Worm (Caenorhabditis elegans): ENCODE data around the gene F46B6.4.

F46B6.4 gene

DNA sequence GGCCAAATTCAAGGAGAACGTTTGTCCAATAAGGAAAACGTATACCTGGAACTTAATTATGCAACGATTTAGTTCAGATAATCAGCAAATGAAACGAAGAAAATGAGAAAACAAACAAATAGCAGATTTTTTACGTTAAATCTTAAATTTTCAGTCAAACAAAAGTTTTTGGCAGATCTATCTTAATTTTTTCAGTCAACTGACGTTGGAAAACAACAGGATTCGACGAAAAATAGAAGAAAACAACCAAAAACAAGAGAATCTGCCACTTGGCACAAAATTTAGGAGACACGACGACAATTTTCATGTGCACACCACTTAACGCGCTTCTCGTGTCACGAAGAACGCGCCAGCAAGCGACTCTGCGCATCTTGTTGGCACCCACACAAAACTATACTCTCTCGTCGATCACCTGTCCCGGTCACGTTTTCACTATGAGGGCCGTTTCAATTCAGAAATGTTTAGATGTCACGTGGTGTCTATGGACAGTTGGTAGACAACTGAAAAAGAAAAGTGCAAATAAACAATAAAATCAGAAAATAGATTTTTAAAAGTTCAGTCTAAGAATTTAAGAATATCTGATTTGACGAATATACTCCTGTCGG lies 10.4 kb upstream of the F46B6.4 start, which contains the start of gene ztf-7 (continued):
- TF ChIP-seq ama-1 (optimal IDR thresholded peaks at IDR 0.05) = peak; percentile 12
- peak; percentile 24; the same call in 1 of the 2 replicates for TF ChIP-seq lim-7 (GFP tag; IDR thresholded peaks at IDR 0.05)
- TF ChIP-seq fkh-10 (GFP tag; optimal IDR thresholded peaks at IDR 0.05) = no peak
- peak; percentile 87 for TF ChIP-seq F37D6.2 (tag; optimal IDR thresholded peaks at IDR 0.05)
- TF ChIP-seq zip-11 (GFP tag; IDR thresholded peaks at IDR 0.05) = no peak
- no peak for TF ChIP-seq Y5F2A.4 (GFP tag; optimal IDR thresholded peaks at IDR 0.05)
- no peak for TF ChIP-seq F26F4.8 (GFP tag; conservative IDR thresholded peaks at IDR 0.05)
- peak; percentile 84 for TF ChIP-seq pha-4 (GFP tag; IDR thresholded peaks at IDR 0.05)
- TF ChIP-seq pha-4 (tag; optimal IDR thresholded peaks at IDR 0.05) = peak; percentile 41
- no peak for TF ChIP-seq snpc-4 (tag; optimal IDR thresholded peaks at IDR 0.05)
- peak; percentile 96 for TF ChIP-seq nhr-28 (tag; optimal IDR thresholded peaks at IDR 0.05)
- 0 out of 2 replicates have a peak, but pooled peaks have one; percentile 18 for TF ChIP-seq snpc-1.2 (GFP tag; IDR thresholded peaks at IDR 0.05)
- TF ChIP-seq hmg-1.1 (GFP tag; IDR thresholded peaks at IDR 0.05) = peak; percentile 91
- no peak for TF ChIP-seq nhr-111 (GFP tag; optimal IDR thresholded peaks at IDR 0.05)
- TF ChIP-seq mdl-1 (tag; optimal IDR thresholded peaks at IDR 0.05) = peak; percentile 75 to 98
- TF ChIP-seq dpl-1 (GFP tag; optimal IDR thresholded peaks at IDR 0.05) = peak; percentile 87
- peak; percentile 100 for TF ChIP-seq hlh-11 (tag; optimal IDR thresholded peaks at IDR 0.05)
- no peak for TF ChIP-seq ces-1 (GFP tag; optimal IDR thresholded peaks at IDR 0.05)
- TF ChIP-seq F44E2.7 (GFP tag; IDR thresholded peaks at IDR 0.05) = no peak
- peak; percentile 95 for TF ChIP-seq mdt-29 (GFP tag; IDR thresholded peaks at IDR 0.05)
- TF ChIP-seq lin-29 (GFP tag; IDR thresholded peaks at IDR 0.05) = peak; percentile 85
- no peak for TF ChIP-seq Y48G9A.11 (GFP tag; IDR thresholded peaks at IDR 0.05)
- no peak for TF ChIP-seq daf-12 (tag; optimal IDR thresholded peaks at IDR 0.05)
- no peak for TF ChIP-seq lin-39 (tag; optimal IDR thresholded peaks at IDR 0.05)
- peak; percentile 92 for TF ChIP-seq nhr-48 (tag; optimal IDR thresholded peaks at IDR 0.05)
- peak; percentile 97 for TF ChIP-seq mep-1 (tag; optimal IDR thresholded peaks at IDR 0.05)
- TF ChIP-seq F49E8.2 (tag; optimal IDR thresholded peaks at IDR 0.05; ENCODE audit: borderline replicate concordance) = peak; percentile 51
- TF ChIP-seq cey-2 (tag; optimal IDR thresholded peaks at IDR 0.05; ENCODE audit: borderline replicate concordance, insufficient read depth) = no peak
- TF ChIP-seq nhr-25 (tag; optimal IDR thresholded peaks at IDR 0.05; ENCODE audit: borderline replicate concordance, insufficient read depth) = peak; percentile 85
- no peak for TF ChIP-seq sdz-12 (GFP tag; optimal IDR thresholded peaks at IDR 0.05)
- TF ChIP-seq nhr-41 (GFP tag; IDR thresholded peaks at IDR 0.05) = peak; percentile 74
- TF ChIP-seq zag-1 (tag; optimal IDR thresholded peaks at IDR 0.05) = no peak
- TF ChIP-seq gei-8 (GFP tag; optimal IDR thresholded peaks at IDR 0.05) = peak; percentile 88
- no peak for TF ChIP-seq ceh-28 (tag; optimal IDR thresholded peaks at IDR 0.05)
- peak; percentile 80 to 95 for TF ChIP-seq lsy-2 (tag; optimal IDR thresholded peaks at IDR 0.05)
- TF ChIP-seq unc-130 (GFP tag; optimal IDR thresholded peaks at IDR 0.05) = no peak
- peak; percentile 80 for TF ChIP-seq vab-7 (GFP tag; IDR thresholded peaks at IDR 0.05)
- peak; percentile 82 for TF ChIP-seq duxl-1 (tag; optimal IDR thresholded peaks at IDR 0.05; ENCODE audit: poor library complexity)
- peak; percentile 99 for TF ChIP-seq aha-1 (tag)
- peak; percentile 94 for TF ChIP-seq nhr-42 (GFP tag; IDR thresholded peaks at IDR 0.05)
- TF ChIP-seq dmd-8 (GFP tag; IDR thresholded peaks at IDR 0.05) = no peak
- TF ChIP-seq Y105C5A.15 (GFP tag; IDR thresholded peaks at IDR 0.05) = no peak
- TF ChIP-seq attf-4 (tag; optimal IDR thresholded peaks at IDR 0.05) = no peak
- no peak for TF ChIP-seq unc-39 (tag; optimal IDR thresholded peaks at IDR 0.05)
- peak; percentile 29 for TF ChIP-seq skn-1 (tag; optimal IDR thresholded peaks at IDR 0.05)
- TF ChIP-seq hif-1 (tag; optimal IDR thresholded peaks at IDR 0.05) = peak; percentile 74 to 92
- peak; percentile 77 for TF ChIP-seq mxl-2 (GFP tag; conservative IDR thresholded peaks at IDR 0.05)
- peak; percentile 90 for TF ChIP-seq mes-2 (tag; optimal IDR thresholded peaks at IDR 0.05; ENCODE audit: poor library complexity, severe bottlenecking)
- TF ChIP-seq tra-1 (GFP tag; IDR thresholded peaks at IDR 0.05) = peak; percentile 97
- TF ChIP-seq T20F7.1 (GFP tag; optimal IDR thresholded peaks at IDR 0.05) = peak; percentile 91
